Worm (Caenorhabditis elegans) whole organism, mixed stage, embryonic: Measurements from ENCODE around the gene ZK836.3.

Experiments
- lin-13 ChIP-seq: fragments of 150-350 bp; optimal IDR thresholded peaks from 2 replicates; lab custom pipeline; 2014; ENCODE audit warnings: missing biosample characterization, missing genetic modification characterization
- sptf-1 ChIP-seq: sonication (generic microtip); optimal IDR thresholded peaks from 2 replicates; lab custom pipeline; 2017; ENCODE audit warnings: mild to moderate bottlenecking, missing genetic modification characterization, moderate library complexity, missing compliant biosample characterization

DNA sequence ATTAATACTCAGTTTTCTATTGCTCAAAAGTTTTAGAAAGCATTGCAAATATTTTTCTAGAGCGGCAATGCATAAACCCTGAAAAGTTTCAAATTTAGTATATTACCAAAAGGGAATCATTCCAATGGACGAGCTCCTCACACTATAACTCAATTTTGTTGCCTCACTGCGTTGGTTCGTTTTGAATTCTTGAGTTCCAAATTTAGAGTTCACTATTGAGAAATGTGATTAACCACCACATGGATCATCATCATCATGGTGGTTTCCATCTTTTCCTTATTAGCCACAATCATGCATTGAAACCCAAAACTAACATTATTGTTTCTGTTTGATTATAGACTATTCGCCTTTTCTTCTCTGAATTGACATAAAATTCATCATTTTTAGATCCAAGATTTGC, 14.2 kb upstream of the ZK836.3 start:
- no peak for TF ChIP-seq sptf-1 (tag; lab: Kevin White, UChicago)
- TF ChIP-seq lin-13 (tag; lab: Kevin White, UChicago) = no peak
